Fruit fly (Drosophila melanogaster): ENCODE measurements around the gene lmgB.

DNA sequence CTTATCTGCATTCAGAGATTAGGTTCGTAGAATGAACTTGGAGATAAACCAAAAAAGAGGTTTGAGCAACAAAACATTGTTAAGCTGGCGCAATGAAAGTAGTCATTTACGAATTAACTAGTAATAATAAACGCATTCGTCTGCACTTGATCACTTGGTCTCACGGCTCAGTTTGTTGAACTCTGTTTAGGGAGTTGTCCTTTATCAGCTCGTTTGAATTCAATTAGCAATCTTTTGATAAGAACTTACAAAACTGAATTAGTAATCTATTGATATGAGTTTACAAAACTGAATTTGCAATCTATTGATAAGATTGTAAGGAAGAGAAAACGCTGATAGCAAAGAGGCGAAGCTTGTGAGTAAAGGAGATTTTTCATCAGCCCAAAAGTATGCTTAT, 5.7 kb upstream of the lmgB start:
- no peak for TF ChIP-seq CG17806 (tag; optimal IDR thresholded peaks at IDR 0.05)
- TF ChIP-seq CG9948 (tag; optimal IDR thresholded peaks at IDR 0.05): no peak
- TF ChIP-seq CG8301 (tag; optimal IDR thresholded peaks at IDR 0.05): no peak
- TF ChIP-seq CG14655 (GFP tag; optimal IDR thresholded peaks at IDR 0.05): no peak
- no peak for TF ChIP-seq CG8159 (tag; optimal IDR thresholded peaks at IDR 0.05)
- TF ChIP-seq EcR (GFP tag; optimal IDR thresholded peaks at IDR 0.05): no peak
- TF ChIP-seq Snoo (tag; optimal IDR thresholded peaks at IDR 0.05): no peak
- no peak for TF ChIP-seq fd96Ca (GFP tag; IDR thresholded peaks at IDR 0.05)
- no peak for TF ChIP-seq CG10348 (GFP tag; IDR thresholded peaks at IDR 0.05)
- TF ChIP-seq CG13204 (GFP tag; optimal IDR thresholded peaks at IDR 0.05): no peak

Measured in whole organism, pupa.